Worm (Caenorhabditis elegans): ENCODE data around the gene cest-3.
A peak's percentile ranks its signal among the peaks of the same experiment; 100 is the strongest.

The cest-3 gene

DNA sequence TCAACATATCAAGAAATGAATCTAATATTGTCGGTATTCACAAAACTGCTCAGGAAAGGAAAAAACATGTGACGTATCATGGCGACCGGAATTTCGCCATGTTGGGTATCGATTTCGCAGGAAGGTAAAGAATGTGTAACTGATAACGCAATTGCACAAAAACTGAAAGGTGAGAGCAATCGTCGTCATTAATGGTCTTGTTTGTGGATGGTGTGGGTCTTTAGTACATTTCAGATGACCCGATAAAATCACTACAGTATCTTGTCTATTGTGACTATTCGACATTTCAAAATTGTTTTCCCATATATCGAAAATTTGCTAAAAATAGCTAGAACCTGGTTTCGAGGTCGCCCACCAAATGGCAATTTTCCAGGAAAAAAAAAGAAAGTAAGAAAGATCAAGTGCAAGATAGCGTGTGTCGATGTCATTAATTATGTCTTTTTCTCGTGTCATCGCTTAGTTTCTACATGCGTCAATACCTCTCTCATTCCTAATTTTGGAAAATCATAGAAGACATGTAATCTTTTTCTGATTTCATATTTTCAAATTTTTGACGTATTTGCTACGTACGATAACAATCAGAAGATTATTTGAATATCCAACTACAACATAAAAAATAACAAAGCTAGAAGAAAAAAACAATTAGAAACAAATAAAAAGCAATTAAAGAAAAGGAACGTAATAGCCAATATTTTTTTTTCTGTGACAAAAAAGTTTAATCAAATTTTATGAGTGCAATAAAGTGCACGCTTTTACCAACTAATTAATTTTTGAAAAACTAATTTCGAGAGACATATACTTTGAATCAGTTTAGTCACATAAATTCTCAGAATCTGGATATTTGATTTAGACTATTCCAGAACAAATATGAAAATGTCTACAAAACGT is 31.1 kb upstream of the cest-3 start (continued):
- no peak for TF ChIP-seq arid-1 (GFP tag; conservative IDR thresholded peaks at IDR 0.05)
- no peak for TF ChIP-seq ceh-82 (tag; optimal IDR thresholded peaks at IDR 0.05)
- TF ChIP-seq dmd-8 (GFP tag; IDR thresholded peaks at IDR 0.05), result no peak
- no peak for TF ChIP-seq lin-13 (GFP tag; optimal IDR thresholded peaks at IDR 0.05)
- no peak for TF ChIP-seq egl-27 (tag; optimal IDR thresholded peaks at IDR 0.05)
- no peak for TF ChIP-seq ZK546.5 (tag; optimal IDR thresholded peaks at IDR 0.05)
- TF ChIP-seq Y5F2A.4 (GFP tag; optimal IDR thresholded peaks at IDR 0.05), result no peak
- TF ChIP-seq ceh-28 (tag; optimal IDR thresholded peaks at IDR 0.05), result no peak
- TF ChIP-seq madf-9 (GFP tag; conservative IDR thresholded peaks at IDR 0.05), result no peak
- TF ChIP-seq lin-1 (GFP tag; IDR thresholded peaks at IDR 0.05), result no peak
- no peak for TF ChIP-seq rbr-2 (tag; optimal IDR thresholded peaks at IDR 0.05)
- no peak for TF ChIP-seq nhr-25 (tag; optimal IDR thresholded peaks at IDR 0.05; ENCODE audit: borderline replicate concordance, insufficient read depth)
- no peak for TF ChIP-seq daf-19 (GFP tag; conservative IDR thresholded peaks at IDR 0.05)
- no peak for TF ChIP-seq snpc-4 (tag; optimal IDR thresholded peaks at IDR 0.05)

DNA sequence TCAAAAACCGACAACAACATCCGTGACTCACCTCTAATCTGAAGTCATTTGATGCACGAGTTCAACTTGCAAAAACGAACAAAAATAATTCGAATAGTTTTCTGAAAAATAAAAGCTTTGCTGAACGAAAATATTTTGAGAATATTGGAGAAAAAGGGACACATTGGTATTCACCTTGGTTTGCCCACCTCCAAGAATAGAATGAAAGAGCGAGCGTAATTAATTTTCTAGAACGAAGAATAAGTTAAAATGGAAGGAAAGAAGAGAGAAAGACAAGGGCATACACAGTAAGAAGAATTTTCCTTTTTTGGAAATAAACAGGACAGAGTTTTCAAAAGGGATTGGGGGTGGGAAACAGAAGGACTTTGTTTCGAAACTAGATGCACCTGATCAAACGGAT is 28.6 kb upstream of the cest-3 start, which contains the start of gene cab-1:
TSS of gene cab-1 (minus strand) at position 101 of the 400 bp plus-strand sequence.
- TF ChIP-seq egl-27 (tag; optimal IDR thresholded peaks at IDR 0.05) (no peak), unc-62 (GFP tag; optimal IDR thresholded peaks at IDR 0.05 in 1 of 2) (peak in 1 of 2 experiments; percentile 86), unc-62 (tag; optimal IDR thresholded peaks at IDR 0.05) (no peak)

ce11 chrX:12216943-12217342 is 24.5 kb upstream of the cest-3 start, which contains the start of gene C23H4.8:
TSS of gene C23H4.8 (plus strand) at chrX:12217243.
- TF ChIP-seq nhr-102 (tag; optimal IDR thresholded peaks at IDR 0.05), result no peak
- TF ChIP-seq saeg-2 (GFP tag; IDR thresholded peaks at IDR 0.05), result no peak
- TF ChIP-seq lim-7 (GFP tag; IDR thresholded peaks at IDR 0.05), result no peak
- no peak for TF ChIP-seq madf-9 (GFP tag; conservative IDR thresholded peaks at IDR 0.05)
- no peak for TF ChIP-seq nhr-11 (tag; optimal IDR thresholded peaks at IDR 0.05)
- TF ChIP-seq madf-5 (GFP tag; IDR thresholded peaks at IDR 0.05), result no peak
- no peak for TF ChIP-seq nhr-41 (GFP tag; IDR thresholded peaks at IDR 0.05)
- TF ChIP-seq nhr-28 (tag; optimal IDR thresholded peaks at IDR 0.05), result no peak
- no peak for TF ChIP-seq vab-7 (GFP tag; IDR thresholded peaks at IDR 0.05)
- TF ChIP-seq spr-3 (GFP tag; optimal IDR thresholded peaks at IDR 0.05), result no peak
- no peak for TF ChIP-seq hif-1 (tag; optimal IDR thresholded peaks at IDR 0.05)
- no peak for TF ChIP-seq pqm-1 (tag; optimal IDR thresholded peaks at IDR 0.05)
- TF ChIP-seq hlh-11 (tag; optimal IDR thresholded peaks at IDR 0.05), result no peak
- no peak for TF ChIP-seq daf-16 (GFP tag; optimal IDR thresholded peaks at IDR 0.05)
- TF ChIP-seq daf-16 (tag; optimal IDR thresholded peaks at IDR 0.05), result no peak
- no peak for TF ChIP-seq attf-4 (tag; optimal IDR thresholded peaks at IDR 0.05)
- TF ChIP-seq Y5F2A.4 (GFP tag; optimal IDR thresholded peaks at IDR 0.05), result no peak
- TF ChIP-seq aha-1 (tag), result no peak
- TF ChIP-seq sdz-12 (GFP tag; optimal IDR thresholded peaks at IDR 0.05), result no peak
- no peak for TF ChIP-seq pha-4 (GFP tag; IDR thresholded peaks at IDR 0.05)
- no peak for TF ChIP-seq pha-4 (tag; optimal IDR thresholded peaks at IDR 0.05)

ce11 chrX:12219477-12219876 is 22.0 kb upstream of the cest-3 start, which contains the start of gene cest-8:
TSS of gene cest-8 (plus strand) at chrX:12219660.
- peak; percentile 19 for TF ChIP-seq dve-1 (tag; optimal IDR thresholded peaks at IDR 0.05; ENCODE audit: insufficient read depth)
- no peak for TF ChIP-seq ceh-44 (GFP tag; IDR thresholded peaks at IDR 0.05)
- no peak for TF ChIP-seq skn-1 (tag; optimal IDR thresholded peaks at IDR 0.05)
- TF ChIP-seq arid-1 (GFP tag; conservative IDR thresholded peaks at IDR 0.05), result no peak
- no peak for TF ChIP-seq zag-1 (tag; optimal IDR thresholded peaks at IDR 0.05)
- TF ChIP-seq daf-16 (GFP tag; optimal IDR thresholded peaks at IDR 0.05), result no peak
- TF ChIP-seq daf-16 (tag; optimal IDR thresholded peaks at IDR 0.05), result peak; percentile 97
- TF ChIP-seq mxl-2 (GFP tag; conservative IDR thresholded peaks at IDR 0.05), result no peak
- no peak for TF ChIP-seq ztf-11 (tag; optimal IDR thresholded peaks at IDR 0.05)
- no peak for TF ChIP-seq php-3 (GFP tag; IDR thresholded peaks at IDR 0.05)
- TF ChIP-seq F10B5.3 (tag; optimal IDR thresholded peaks at IDR 0.05), result no peak
- no peak for TF ChIP-seq mep-1 (tag; optimal IDR thresholded peaks at IDR 0.05)
- no peak for TF ChIP-seq mxl-3 (GFP tag; optimal IDR thresholded peaks at IDR 0.05)
- no peak for TF ChIP-seq dmd-6 (GFP tag; IDR thresholded peaks at IDR 0.05)
- no peak for TF ChIP-seq zfp-2 (tag; optimal IDR thresholded peaks at IDR 0.05)
- TF ChIP-seq nhr-102 (tag; optimal IDR thresholded peaks at IDR 0.05), result no peak
- TF ChIP-seq aha-1 (tag), result peak; percentile 87
- TF ChIP-seq dmd-8 (GFP tag; IDR thresholded peaks at IDR 0.05), result no peak

All from whole organism, L4 larva.